Fruit fly (Drosophila melanogaster) whole organism, embryonic: Measurements from ENCODE around the gene Prp18.

Source experiments
- Atf3 ChIP-seq: fragments of 200-800 bp; sonication (Bioruptor generic); optimal IDR thresholded peaks from 3 replicates; lab custom pipeline; 2016; ENCODE audit warnings: missing biosample characterization, missing genetic modification characterization
- CG11398 ChIP-seq: fragments of 200-800 bp; sonication (Bioruptor generic); optimal IDR thresholded peaks from 2 replicates; lab custom pipeline; 2016; ENCODE audit warnings: missing biosample characterization, missing genetic modification characterization
- CG11723 ChIP-seq: fragments of 200-800 bp; sonication (Bioruptor generic); optimal IDR thresholded peaks from 2 replicates; lab custom pipeline; 2017; ENCODE audit warnings: missing biosample characterization, mild to moderate bottlenecking, missing genetic modification characterization
- CG12744 ChIP-seq: fragments of 200-800 bp; sonication (Bioruptor generic); optimal IDR thresholded peaks from 2 replicates; lab custom pipeline; 2016; ENCODE audit warnings: missing biosample characterization, missing genetic modification characterization
- CG13894 ChIP-seq: fragments of 200-800 bp; sonication (Bioruptor generic); optimal IDR thresholded peaks from 3 replicates; lab custom pipeline; 2018; ENCODE audit warnings: missing biosample characterization, mild to moderate bottlenecking, missing genetic modification characterization, moderate library complexity
- CG15269 ChIP-seq: fragments of 200-800 bp; sonication (Bioruptor generic); optimal IDR thresholded peaks from 2 replicates; lab custom pipeline; 2018; ENCODE audit warnings: missing biosample characterization, mild to moderate bottlenecking, missing genetic modification characterization, moderate library complexity
- CG17186 ChIP-seq: fragments of 200-800 bp; sonication (Bioruptor generic); optimal IDR thresholded peaks from 3 replicates; lab custom pipeline; 2017; ENCODE audit warnings: missing biosample characterization, missing genetic modification reagents, missing genetic modification characterization
- CG18764 ChIP-seq: fragments of 200-800 bp; sonication (Bioruptor generic); optimal IDR thresholded peaks from 3 replicates; lab custom pipeline; 2016; ENCODE audit warnings: missing biosample characterization, missing genetic modification characterization
- CG2202 ChIP-seq: fragments of 200-800 bp; sonication (Bioruptor generic); optimal IDR thresholded peaks from 2 replicates; lab custom pipeline; 2018; ENCODE audit warnings: missing biosample characterization, mild to moderate bottlenecking, missing genetic modification characterization
- CG6813 ChIP-seq: fragments of 200-800 bp; sonication (Bioruptor generic); optimal IDR thresholded peaks from 2 replicates; lab custom pipeline; 2017; ENCODE audit warnings: missing biosample characterization, missing genetic modification characterization, mild to moderate bottlenecking, moderate library complexity, missing genetic modification reagents
- CG7963 ChIP-seq: fragments of 200-800 bp; sonication (Bioruptor generic); IDR thresholded peaks from 3 replicates; pipeline ENCODE4 v1.3.6; 2022; ENCODE audit warnings: missing biosample characterization, missing genetic modification characterization; ENCODE audit not compliant: partially characterized antibody
- CG8281 ChIP-seq: fragments of 200-800 bp; sonication (Bioruptor generic); optimal IDR thresholded peaks from 2 replicates; lab custom pipeline; 2018; ENCODE audit warnings: missing biosample characterization, mild to moderate bottlenecking, missing genetic modification characterization, moderate library complexity
- CG8944 ChIP-seq: fragments of 200-800 bp; sonication (Bioruptor generic); optimal IDR thresholded peaks from 3 replicates; lab custom pipeline; 2016; ENCODE audit warnings: missing biosample characterization, missing genetic modification characterization
- Doc2 ChIP-seq: fragments of 200-800 bp; sonication (Bioruptor generic); IDR thresholded peaks from 2 replicates; pipeline ENCODE4 v1.3.6; 2022; ENCODE audit warnings: missing biosample characterization, missing genetic modification characterization
- Ets97D ChIP-seq: fragments of 200-800 bp; sonication (Bioruptor generic); optimal IDR thresholded peaks from 3 replicates; lab custom pipeline; 2016; ENCODE audit warnings: missing biosample characterization, missing genetic modification characterization
- Hr51 ChIP-seq, 2 experiments: fragments of 200-800 bp; sonication (Bioruptor generic); optimal IDR thresholded peaks; 2 replicates in 1 of 2; 3 replicates in 1 of 2; lab custom pipeline; 2016 to 2018; ENCODE audit warnings: missing biosample characterization in 2 of 2, missing genetic modification characterization in 2 of 2, mild to moderate bottlenecking in 1 of 2, moderate library complexity in 1 of 2
- Hsf ChIP-seq: fragments of 200-800 bp; sonication (Bioruptor generic); optimal IDR thresholded peaks from 3 replicates; lab custom pipeline; 2016; ENCODE audit warnings: missing biosample characterization, missing genetic modification characterization
- Nf-YC ChIP-seq: fragments of 200-800 bp; optimal IDR thresholded peaks from 3 replicates; lab custom pipeline; 2019; ENCODE audit warnings: missing biosample characterization, mild to moderate bottlenecking, missing genetic modification characterization, moderate library complexity
- Oli ChIP-seq: fragments of 200-800 bp; sonication (Bioruptor generic); optimal IDR thresholded peaks from 2 replicates; lab custom pipeline; 2018; ENCODE audit warnings: missing biosample characterization, mild to moderate bottlenecking, missing genetic modification characterization, moderate library complexity
- Pdp1 ChIP-seq, 2 experiments: fragments of 200-800 bp; sonication (Bioruptor generic); optimal IDR thresholded peaks; 3 replicates each; lab custom pipeline; 2016; ENCODE audit warnings: missing biosample characterization in 2 of 2, missing genetic modification characterization in 2 of 2, mild to moderate bottlenecking in 1 of 2, moderate library complexity in 1 of 2
- Ptx1 ChIP-seq: fragments of 200-800 bp; sonication (Bioruptor generic); IDR thresholded peaks from 2 replicates; pipeline ENCODE4 v1.3.6; 2022; ENCODE audit warnings: missing biosample characterization, missing genetic modification characterization
- Spps ChIP-seq: fragments of 200-800 bp; sonication (Bioruptor generic); optimal IDR thresholded peaks from 2 replicates; lab custom pipeline; 2018; ENCODE audit warnings: missing biosample characterization, mild to moderate bottlenecking, missing genetic modification characterization
- Trl ChIP-seq, 3 experiments: fragments of >200 bp in 2 of 3; fragments of 200-800 bp in 1 of 3; sonication (Bioruptor generic) in 1 of 3; optimal IDR thresholded peaks; 2 replicates in 1 of 3; 3 replicates in 2 of 3; lab custom pipeline; 2016 to 2017; ENCODE audit warnings: missing biosample characterization in 1 of 3, missing genetic modification characterization in 1 of 3
- YL-1 ChIP-seq: fragments of 200-800 bp; sonication (Bioruptor generic); optimal IDR thresholded peaks from 3 replicates; lab custom pipeline; 2017; ENCODE audit warnings: missing biosample characterization, mild to moderate bottlenecking, missing genetic modification characterization
- bsh ChIP-seq, 2 experiments: fragments of 200-800 bp; sonication (Bioruptor generic); optimal IDR thresholded peaks; 2 replicates each; lab custom pipeline; 2017 to 2018; ENCODE audit warnings: mild to moderate bottlenecking in 2 of 2, missing biosample characterization in 2 of 2, missing genetic modification characterization in 2 of 2, moderate library complexity in 1 of 2
- chif ChIP-seq, 2 experiments: fragments of 200-800 bp; sonication (Bioruptor generic); optimal IDR thresholded peaks; 3 replicates each; lab custom pipeline; 2016; ENCODE audit warnings: missing biosample characterization in 2 of 2, missing genetic modification characterization in 2 of 2
- dpn ChIP-seq, 2 experiments: fragments of 200-800 bp; sonication (Bioruptor generic); optimal IDR thresholded peaks; 3 replicates each; lab custom pipeline; 2016; ENCODE audit warnings: missing biosample characterization in 2 of 2, missing genetic modification characterization in 2 of 2
- fd102C ChIP-seq: fragments of 200-800 bp; sonication (Bioruptor generic); optimal IDR thresholded peaks from 2 replicates; lab custom pipeline; 2018; ENCODE audit warnings: missing biosample characterization, mild to moderate bottlenecking, missing genetic modification characterization, moderate library complexity
- fd96Cb ChIP-seq: fragments of 200-800 bp; sonication (Bioruptor generic); optimal IDR thresholded peaks from 2 replicates; lab custom pipeline; 2018; ENCODE audit warnings: missing biosample characterization, mild to moderate bottlenecking, missing genetic modification characterization, moderate library complexity
- gcm2 ChIP-seq: fragments of 200-800 bp; sonication (Bioruptor generic); optimal IDR thresholded peaks from 2 replicates; lab custom pipeline; 2016; ENCODE audit warnings: missing biosample characterization, missing genetic modification characterization
- gsb-n ChIP-seq: fragments of 200-800 bp; sonication (Bioruptor generic); optimal IDR thresholded peaks from 3 replicates; lab custom pipeline; 2018; ENCODE audit warnings: missing biosample characterization, mild to moderate bottlenecking, missing genetic modification characterization
- hkb ChIP-seq, 2 experiments: fragments of 200-800 bp in 1 of 2; fragments of >200 bp in 1 of 2; sonication (Bioruptor generic) in 1 of 2; IDR thresholded peaks in 1 of 2; optimal IDR thresholded peaks in 1 of 2; 2 replicates each; pipeline versions ENCODE4 v1.3.6 to Lab custom; 2017 to 2022; ENCODE audit warnings: missing biosample characterization in 1 of 2, missing genetic modification characterization in 1 of 2
- hth ChIP-seq: fragments of >200 bp; optimal IDR thresholded peaks from 2 replicates; lab custom pipeline; 2017; ENCODE audit warnings: inconsistent platforms
- ken ChIP-seq: fragments of 200-800 bp; sonication (Bioruptor generic); IDR thresholded peaks from 3 replicates; pipeline ENCODE4 v1.3.6; 2022; ENCODE audit warnings: missing biosample characterization, missing genetic modification characterization
- mam ChIP-seq: fragments of 200-800 bp; sonication (Bioruptor generic); optimal IDR thresholded peaks from 3 replicates; lab custom pipeline; 2016; ENCODE audit warnings: missing biosample characterization, missing genetic modification characterization
- peb ChIP-seq: fragments of 200-800 bp; sonication (Bioruptor generic); IDR thresholded peaks from 2 replicates; pipeline ENCODE4 v1.3.6; 2022; ENCODE audit warnings: missing biosample characterization, missing genetic modification characterization
- phol ChIP-seq: fragments of 200-800 bp; sonication (Bioruptor generic); optimal IDR thresholded peaks from 3 replicates; lab custom pipeline; 2018; ENCODE audit warnings: missing biosample characterization, mild to moderate bottlenecking, missing genetic modification characterization, moderate library complexity
- pnt ChIP-seq: fragments of 200-800 bp; sonication (Bioruptor generic); optimal IDR thresholded peaks from 3 replicates; lab custom pipeline; 2016; ENCODE audit warnings: missing biosample characterization, missing genetic modification characterization
- prd ChIP-seq, 3 experiments: fragments of >200 bp in 2 of 3; fragments of 200-800 bp in 1 of 3; sonication (Bioruptor generic) in 1 of 3; optimal IDR thresholded peaks in 2 of 3; IDR thresholded peaks in 1 of 3; 2 replicates in 2 of 3; 3 replicates in 1 of 3; pipeline versions ENCODE4 v1.3.6 to Lab custom; 2017 to 2022; ENCODE audit warnings: missing biosample characterization in 1 of 3, missing genetic modification characterization in 1 of 3
- psq ChIP-seq: fragments of 200-800 bp; sonication (Bioruptor generic); optimal IDR thresholded peaks from 2 replicates; lab custom pipeline; 2017; ENCODE audit warnings: missing biosample characterization, missing genetic modification characterization
- slbo ChIP-seq: fragments of 200-800 bp; sonication (Bioruptor generic); IDR thresholded peaks from 2 replicates; pipeline ENCODE4 v1.3.6; 2022; ENCODE audit warnings: missing biosample characterization, missing genetic modification characterization
- sob ChIP-seq: fragments of 200-800 bp; sonication (Bioruptor generic); IDR thresholded peaks from 2 replicates; pipeline ENCODE4 v1.3.6; 2022; ENCODE audit warnings: missing biosample characterization, missing genetic modification characterization
- sqz ChIP-seq: fragments of 200-800 bp; sonication (Bioruptor generic); optimal IDR thresholded peaks from 3 replicates; lab custom pipeline; 2018; ENCODE audit warnings: missing biosample characterization, mild to moderate bottlenecking, missing genetic modification characterization
- stc ChIP-seq: fragments of 200-800 bp; sonication (Bioruptor generic); IDR thresholded peaks from 2 replicates; pipeline ENCODE4 v1.3.6; 2022; ENCODE audit warnings: missing biosample characterization, missing genetic modification characterization
- trh ChIP-seq: fragments of 200-800 bp; sonication (Bioruptor generic); optimal IDR thresholded peaks from 2 replicates; lab custom pipeline; 2016; ENCODE audit warnings: missing biosample characterization, missing genetic modification characterization
- ttk ChIP-seq: fragments of 200-800 bp; sonication (Bioruptor generic); IDR thresholded peaks from 2 replicates; pipeline ENCODE4 v2.1.2; 2022; ENCODE audit warnings: missing biosample characterization, missing genetic modification characterization
- unc-4 ChIP-seq: fragments of 200-800 bp; sonication (Bioruptor generic); IDR thresholded peaks from 2 replicates; pipeline ENCODE4 v1.3.6; 2022; ENCODE audit warnings: missing biosample characterization, missing genetic modification characterization; ENCODE audit not compliant: partially characterized antibody
- wdn ChIP-seq: fragments of 200-800 bp; sonication (Bioruptor generic); IDR thresholded peaks from 2 replicates; pipeline ENCODE4 v1.3.6; 2022; ENCODE audit warnings: missing biosample characterization, missing genetic modification characterization

Gene Prp18

dm6 chr3R:18998370-18998769, 32.7 kb downstream of the Prp18 start (continued):
- TF ChIP-seq Oli (tag; lab: Kevin White, UChicago) (no peak), Trl (optimal IDR thresholded peaks at IDR 0.05; lab: Kevin White, UChicago) (no peak), Trl (GFP tag; optimal IDR thresholded peaks at IDR 0.05; lab: Kevin White, UChicago) (no peak), CG8944 (GFP tag; lab: Kevin White, UChicago) (peak; percentile 1), mam (GFP tag; lab: Kevin White, UChicago) (peak; percentile 30), unc-4 (GFP tag; lab: Robert Waterston, UW) (no peak), bsh (GFP tag; optimal IDR thresholded peaks at IDR 0.05; lab: Kevin White, UChicago) (peak in 1 of 2 experiments; percentile 47), Pdp1 (GFP tag; optimal IDR thresholded peaks at IDR 0.05; lab: Kevin White, UChicago) (no peak), CG17186 (GFP tag; lab: Kevin White, UChicago) (no peak), prd (optimal IDR thresholded peaks at IDR 0.05; lab: Kevin White, UChicago) (no peak), prd (GFP tag; IDR thresholded peaks at IDR 0.05; lab: Robert Waterston, UW) (peak; percentile 55; the same call in 1 of the 3 replicates), pnt (GFP tag; lab: Kevin White, UChicago) (no peak), hkb (optimal IDR thresholded peaks at IDR 0.05; lab: Kevin White, UChicago) (no peak), hkb (GFP tag; IDR thresholded peaks at IDR 0.05; lab: Robert Waterston, UW) (no peak), peb (no peak), dpn (GFP tag; optimal IDR thresholded peaks at IDR 0.05; lab: Kevin White, UChicago) (no peak), CG12744 (GFP tag; lab: Kevin White, UChicago) (no peak), gcm2 (no peak), wdn (GFP tag; lab: Robert Waterston, UW) (0 out of 2 replicates have a peak, but pooled peaks have one; percentile 10), slbo (GFP tag; lab: Robert Waterston, UW) (peak; percentile 47), CG6813 (GFP tag; lab: Kevin White, UChicago) (no peak), hth (lab: Kevin White, UChicago) (no peak), CG2202 (no peak), ken (no peak), Ets97D (GFP tag; lab: Kevin White, UChicago) (no peak), sqz (GFP tag; lab: Kevin White, UChicago) (no peak), CG18764 (GFP tag; lab: Kevin White, UChicago) (no peak), Ptx1 (GFP tag; lab: Robert Waterston, UW) (0 out of 2 replicates have a peak, but pooled peaks have one; percentile 17), gsb-n (no peak), CG8281 (tag; lab: Kevin White, UChicago) (no peak), CG7963 (GFP tag; lab: Robert Waterston, UW) (no peak), Spps (no peak), ttk (GFP tag; lab: Robert Waterston, UW) (no peak), Hr51 (GFP tag; optimal IDR thresholded peaks at IDR 0.05; lab: Kevin White, UChicago) (no peak), YL-1 (no peak), Hsf (no peak), phol (tag; lab: Kevin White, UChicago) (peak; percentile 12), fd102C (GFP tag; lab: Kevin White, UChicago) (no peak), CG11398 (GFP tag; lab: Kevin White, UChicago) (no peak), sob (GFP tag; lab: Robert Waterston, UW) (no peak), fd96Cb (tag; lab: Kevin White, UChicago) (no peak), CG15269 (tag; lab: Kevin White, UChicago) (no peak), chif (GFP tag; optimal IDR thresholded peaks at IDR 0.05; lab: Kevin White, UChicago) (no peak), CG13894 (tag; lab: Kevin White, UChicago) (no peak), Atf3 (GFP tag; lab: Kevin White, UChicago) (no peak), trh (GFP tag; lab: Kevin White, UChicago) (no peak), CG11723 (GFP tag; lab: Kevin White, UChicago) (no peak), psq (GFP tag; lab: Kevin White, UChicago) (no peak), stc (GFP tag; lab: Robert Waterston, UW) (no peak), Doc2 (no peak), Nf-YC (tag; lab: Kevin White, UChicago) (no peak)
